Fruit fly (Drosophila melanogaster) whole organism, embryonic: ENCODE data around the gene mthl2.

Experiments
- B-H1 ChIP-seq: fragments of 200-800 bp; sonication (Bioruptor generic); IDR thresholded peaks from 3 replicates; pipeline ENCODE4 v1.3.6; 2022; ENCODE audit warnings: missing biosample characterization, missing genetic modification characterization
- Bgb ChIP-seq: fragments of 200-800 bp; sonication (Bioruptor generic); IDR thresholded peaks from 2 replicates; pipeline ENCODE4 v1.3.6; 2022; ENCODE audit warnings: missing biosample characterization, missing genetic modification characterization; ENCODE audit not compliant: partially characterized antibody
- CG10274 ChIP-seq: fragments of 200-800 bp; sonication (Bioruptor generic); optimal IDR thresholded peaks from 3 replicates; lab custom pipeline; 2017; ENCODE audit warnings: missing biosample characterization, mild to moderate bottlenecking, missing genetic modification characterization
- CG10366 ChIP-seq: fragments of 200-800 bp; sonication (Bioruptor generic); IDR thresholded peaks from 2 replicates; pipeline ENCODE4 v1.3.6; 2022; ENCODE audit warnings: missing biosample characterization, missing genetic modification characterization
- CG10959 ChIP-seq: fragments of 200-800 bp; sonication (Bioruptor generic); IDR thresholded peaks from 2 replicates; pipeline ENCODE4 v1.3.6; 2022; ENCODE audit warnings: missing biosample characterization, missing genetic modification characterization
- CG11695 ChIP-seq: fragments of 200-800 bp; sonication (Bioruptor generic); IDR thresholded peaks from 3 replicates; pipeline ENCODE4 v1.3.6; 2022; ENCODE audit warnings: missing biosample characterization, missing genetic modification characterization
- CG12942 ChIP-seq: fragments of 200-800 bp; sonication (Bioruptor generic); optimal IDR thresholded peaks from 3 replicates; lab custom pipeline; 2016; ENCODE audit warnings: missing biosample characterization, missing genetic modification characterization
- CG13123 ChIP-seq: fragments of 200-800 bp; sonication (Bioruptor generic); optimal IDR thresholded peaks from 2 replicates; lab custom pipeline; 2016; ENCODE audit warnings: missing biosample characterization, missing genetic modification characterization
- CG14667 ChIP-seq: fragments of 200-800 bp; sonication (Bioruptor generic); IDR thresholded peaks from 2 replicates; pipeline ENCODE4 v1.3.6; 2022; ENCODE audit warnings: missing biosample characterization, missing genetic modification characterization
- CG14860 ChIP-seq: fragments of 200-800 bp; sonication (Bioruptor generic); IDR thresholded peaks from 3 replicates; pipeline ENCODE4 v1.3.6; 2022; ENCODE audit warnings: missing biosample characterization, missing genetic modification characterization; ENCODE audit not compliant: partially characterized antibody
- CG15011 ChIP-seq: fragments of 200-800 bp; sonication (Bioruptor generic); optimal IDR thresholded peaks from 3 replicates; lab custom pipeline; 2018; ENCODE audit warnings: missing biosample characterization, mild to moderate bottlenecking, missing genetic modification characterization
- CG16779 ChIP-seq: fragments of 200-800 bp; sonication (Bioruptor generic); IDR thresholded peaks from 2 replicates; pipeline ENCODE4 v1.3.6; 2022; ENCODE audit warnings: missing biosample characterization, missing genetic modification characterization
- CG18599 ChIP-seq: fragments of 200-800 bp; sonication (Bioruptor generic); optimal IDR thresholded peaks from 3 replicates; lab custom pipeline; 2017; ENCODE audit warnings: missing biosample characterization, missing genetic modification characterization, mild to moderate bottlenecking, moderate library complexity, missing genetic modification reagents
- CG2712 ChIP-seq: fragments of 200-800 bp; optimal IDR thresholded peaks from 3 replicates; lab custom pipeline; 2019; ENCODE audit warnings: missing biosample characterization, mild to moderate bottlenecking, missing genetic modification characterization, moderate library complexity
- CG30431 ChIP-seq: fragments of 200-800 bp; sonication (Bioruptor generic); optimal IDR thresholded peaks from 2 replicates; lab custom pipeline; 2017; ENCODE audit warnings: missing biosample characterization, missing genetic modification characterization
- CG31224 ChIP-seq: fragments of 200-800 bp; sonication (Bioruptor generic); IDR thresholded peaks from 2 replicates; pipeline ENCODE4 v1.3.6; 2022; ENCODE audit warnings: missing biosample characterization, missing genetic modification characterization
- CG32532 ChIP-seq: fragments of 200-800 bp; sonication (Bioruptor generic); IDR thresholded peaks from 2 replicates; pipeline ENCODE4 v1.3.6; 2022; ENCODE audit warnings: missing biosample characterization, missing genetic modification characterization
- CG4282 ChIP-seq: fragments of 200-800 bp; sonication (Bioruptor generic); optimal IDR thresholded peaks from 2 replicates; lab custom pipeline; 2016; ENCODE audit warnings: missing biosample characterization, missing genetic modification characterization
- CG4404 ChIP-seq: fragments of 200-800 bp; sonication (Bioruptor generic); IDR thresholded peaks from 2 replicates; pipeline ENCODE4 v1.3.6; 2022; ENCODE audit warnings: missing biosample characterization, missing genetic modification characterization
- CG4730 ChIP-seq: fragments of 200-800 bp; sonication (Bioruptor generic); IDR thresholded peaks from 2 replicates; pipeline ENCODE4 v1.3.6; 2022; ENCODE audit warnings: missing biosample characterization, missing genetic modification characterization
- CG5245 ChIP-seq: fragments of 200-800 bp; sonication (Bioruptor generic); optimal IDR thresholded peaks from 3 replicates; lab custom pipeline; 2016; ENCODE audit warnings: missing biosample characterization, missing genetic modification characterization
- CG6254 ChIP-seq: fragments of 200-800 bp; sonication (Bioruptor generic); optimal IDR thresholded peaks from 3 replicates; lab custom pipeline; 2017; ENCODE audit warnings: mild to moderate bottlenecking, missing biosample characterization, missing genetic modification reagents, missing genetic modification characterization
- CG6791 ChIP-seq: fragments of 200-800 bp; sonication (Bioruptor generic); IDR thresholded peaks from 3 replicates; pipeline ENCODE4 v1.3.6; 2022; ENCODE audit warnings: missing biosample characterization, missing genetic modification characterization; ENCODE audit not compliant: partially characterized antibody
- CG7372 ChIP-seq: fragments of 200-800 bp; sonication (Bioruptor generic); IDR thresholded peaks from 2 replicates; pipeline ENCODE4 v1.3.6; 2022; ENCODE audit warnings: missing biosample characterization, missing genetic modification characterization
- CG8281 ChIP-seq: fragments of 200-800 bp; sonication (Bioruptor generic); optimal IDR thresholded peaks from 2 replicates; lab custom pipeline; 2018; ENCODE audit warnings: missing biosample characterization, mild to moderate bottlenecking, missing genetic modification characterization, moderate library complexity
- CG8924 ChIP-seq: fragments of 200-800 bp; optimal IDR thresholded peaks from 3 replicates; lab custom pipeline; 2019; ENCODE audit warnings: missing biosample characterization, mild to moderate bottlenecking, missing genetic modification characterization, moderate library complexity
- CG9215 ChIP-seq: fragments of 200-800 bp; sonication (Bioruptor generic); IDR thresholded peaks from 2 replicates; pipeline ENCODE4 v1.3.6; 2022; ENCODE audit warnings: missing biosample characterization, missing genetic modification characterization
- Drgx ChIP-seq: fragments of 200-800 bp; sonication (Bioruptor generic); IDR thresholded peaks from 2 replicates; pipeline ENCODE4 v1.3.6; 2022; ENCODE audit warnings: missing biosample characterization, missing genetic modification characterization
- Eip74EF ChIP-seq, 2 experiments: fragments of 200-800 bp in 1 of 2; fragments of >200 bp in 1 of 2; sonication (Bioruptor generic) in 1 of 2; optimal IDR thresholded peaks; 2 replicates each; lab custom pipeline; 2017 to 2019; ENCODE audit warnings: missing biosample characterization in 2 of 2, missing genetic modification characterization in 2 of 2, mild to moderate bottlenecking in 1 of 2, moderate library complexity in 1 of 2
- Ets65A ChIP-seq: fragments of 200-800 bp; sonication (Bioruptor generic); peaks from one replicate; lab custom pipeline; 2016; ENCODE audit warnings: missing biosample characterization, missing genetic modification characterization
- H15 ChIP-seq: fragments of 200-800 bp; sonication (Bioruptor generic); IDR thresholded peaks from 3 replicates; pipeline ENCODE4 v1.3.6; 2022; ENCODE audit warnings: missing biosample characterization, missing genetic modification characterization
- H2.0 ChIP-seq: fragments of 200-800 bp; sonication (Bioruptor generic); IDR thresholded peaks from 2 replicates; pipeline ENCODE4 v1.3.6; 2022; ENCODE audit warnings: missing biosample characterization, missing genetic modification characterization
- Hmr ChIP-seq: fragments of 200-800 bp; sonication (Bioruptor generic); optimal IDR thresholded peaks from 3 replicates; lab custom pipeline; 2017; ENCODE audit warnings: mild to moderate bottlenecking, missing biosample characterization, missing genetic modification reagents, missing genetic modification characterization
- Hr51 ChIP-seq, 2 experiments: fragments of 200-800 bp; sonication (Bioruptor generic); optimal IDR thresholded peaks; 2 replicates in 1 of 2; 3 replicates in 1 of 2; lab custom pipeline; 2016 to 2018; ENCODE audit warnings: missing biosample characterization in 2 of 2, missing genetic modification characterization in 2 of 2, mild to moderate bottlenecking in 1 of 2, moderate library complexity in 1 of 2
- Lim3 ChIP-seq: fragments of 200-800 bp; sonication (Bioruptor generic); IDR thresholded peaks from 2 replicates; pipeline ENCODE4 v1.3.6; 2022; ENCODE audit warnings: missing biosample characterization, missing genetic modification characterization
- Max ChIP-seq: fragments of 200-800 bp; sonication (Bioruptor generic); optimal IDR thresholded peaks from 2 replicates; lab custom pipeline; 2016; ENCODE audit warnings: missing biosample characterization, mild to moderate bottlenecking, missing genetic modification characterization
- Pdp1 ChIP-seq, 2 experiments: fragments of 200-800 bp; sonication (Bioruptor generic); optimal IDR thresholded peaks; 3 replicates each; lab custom pipeline; 2016; ENCODE audit warnings: missing biosample characterization in 2 of 2, missing genetic modification characterization in 2 of 2, mild to moderate bottlenecking in 1 of 2, moderate library complexity in 1 of 2
- bbx ChIP-seq: fragments of 200-800 bp; sonication (Bioruptor generic); IDR thresholded peaks from 2 replicates; pipeline ENCODE4 v1.3.6; 2022; ENCODE audit warnings: missing biosample characterization, missing genetic modification characterization; ENCODE audit not compliant: partially characterized antibody
- luna ChIP-seq: fragments of 200-800 bp; sonication (Bioruptor generic); optimal IDR thresholded peaks from 2 replicates; lab custom pipeline; 2016; ENCODE audit warnings: missing biosample characterization, missing genetic modification characterization
- nerfin-1 ChIP-seq: fragments of 200-800 bp; sonication (Bioruptor generic); optimal IDR thresholded peaks from 3 replicates; lab custom pipeline; 2019; ENCODE audit warnings: missing biosample characterization, mild to moderate bottlenecking, missing genetic modification characterization, moderate library complexity
- run ChIP-seq: fragments of 200-800 bp; sonication (Bioruptor generic); optimal IDR thresholded peaks from 3 replicates; lab custom pipeline; 2018; ENCODE audit warnings: missing biosample characterization, mild to moderate bottlenecking, missing genetic modification characterization
- seq ChIP-seq: fragments of 200-800 bp; sonication (Bioruptor generic); IDR thresholded peaks from 2 replicates; pipeline ENCODE4 v1.3.6; 2022; ENCODE audit warnings: missing biosample characterization, missing genetic modification characterization
- stc ChIP-seq: fragments of 200-800 bp; sonication (Bioruptor generic); IDR thresholded peaks from 2 replicates; pipeline ENCODE4 v1.3.6; 2022; ENCODE audit warnings: missing biosample characterization, missing genetic modification characterization
- tio ChIP-seq: fragments of 200-800 bp; sonication (Bioruptor generic); optimal IDR thresholded peaks from 2 replicates; lab custom pipeline; 2017; ENCODE audit warnings: missing biosample characterization, missing genetic modification characterization, inconsistent platforms

Gene mthl2

dm6 chr3L:5637477-5637876 lies 32.9 kb downstream of the mthl2 start:
- TF ChIP-seq Hmr (GFP tag; lab: Kevin White, UChicago) (no peak), CG18599 (GFP tag; lab: Kevin White, UChicago) (peak; percentile 21), Drgx (GFP tag; lab: Robert Waterston, UW) (0 out of 2 replicates have a peak, but pooled peaks have one; percentile 30), CG14667 (GFP tag; lab: Robert Waterston, UW) (no peak), Hr51 (GFP tag; optimal IDR thresholded peaks at IDR 0.05; lab: Kevin White, UChicago) (no peak), CG10274 (GFP tag; lab: Kevin White, UChicago) (no peak)

dm6 chr3L:5638542-5639045 lies 34.0 kb downstream of the mthl2 start:
- TF ChIP-seq CG10959 (GFP tag; lab: Robert Waterston, UW) (no peak), run (no peak), Eip74EF (GFP tag; optimal IDR thresholded peaks at IDR 0.05; lab: Kevin White, UChicago) (no peak), stc (GFP tag; lab: Robert Waterston, UW) (no peak), CG6254 (GFP tag; lab: Kevin White, UChicago) (no peak), CG31224 (no peak)

- TF ChIP-seq Ets65A (GFP tag; lab: Kevin White, UChicago) (peak; percentile 52), H15 (0 out of 3 replicates have a peak, but pooled peaks have one; percentile 26), CG12942 (no peak), Max (GFP tag; lab: Kevin White, UChicago) (no peak), CG14860 (GFP tag; lab: Robert Waterston, UW) (0 out of 3 replicates have a peak, but pooled peaks have one; percentile 10)
Observed at dm6 chr3L:5639474-5639873, 34.9 kb downstream of the mthl2 start.

- TF ChIP-seq CG5245 (GFP tag; lab: Kevin White, UChicago) (no peak), CG4282 (GFP tag; lab: Kevin White, UChicago) (no peak), CG10366 (GFP tag; lab: Robert Waterston, UW) (no peak), tio (no peak), CG6791 (GFP tag; lab: Robert Waterston, UW) (no peak), CG4404 (GFP tag; lab: Robert Waterston, UW) (no peak), seq (GFP tag; lab: Robert Waterston, UW) (no peak), CG11695 (GFP tag; lab: Robert Waterston, UW) (no peak), CG4730 (GFP tag; lab: Robert Waterston, UW) (no peak), CG2712 (tag; lab: Kevin White, UChicago) (no peak), luna (no peak), CG13123 (no peak)
Observed at dm6 chr3L:5640689-5641088, 36.1 kb downstream of the mthl2 start.

- peak; percentile 73 for TF ChIP-seq Ets65A (GFP tag; lab: Kevin White, UChicago)
- TF ChIP-seq CG7372, result peak; percentile 50; the same call in 1 of the 2 replicates
- no peak for TF ChIP-seq nerfin-1
Observed at dm6 chr3L:5641120-5641519, 36.5 kb downstream of the mthl2 start.

- no peak for TF ChIP-seq CG16779
- no peak for TF ChIP-seq CG8281 (tag; lab: Kevin White, UChicago)
- no peak for TF ChIP-seq CG9215 (GFP tag; lab: Robert Waterston, UW)
- TF ChIP-seq CG30431 (GFP tag; lab: Kevin White, UChicago), result no peak
- TF ChIP-seq Pdp1 (GFP tag; optimal IDR thresholded peaks at IDR 0.05; lab: Kevin White, UChicago), result no peak
- no peak for TF ChIP-seq CG8924
- TF ChIP-seq Lim3 (GFP tag; lab: Robert Waterston, UW), result no peak
- no peak for TF ChIP-seq CG15011
- TF ChIP-seq bbx (GFP tag; lab: Robert Waterston, UW), result no peak
- TF ChIP-seq H2.0 (GFP tag; lab: Robert Waterston, UW), result no peak
- no peak for TF ChIP-seq Bgb (GFP tag; lab: Robert Waterston, UW)
- TF ChIP-seq CG32532, result no peak
- no peak for TF ChIP-seq B-H1 (GFP tag; lab: Robert Waterston, UW)
Observed at dm6 chr3L:5641547-5641946, 37.0 kb downstream of the mthl2 start.
